Worm (Caenorhabditis elegans) whole organism, L3 larva: ENCODE data around the gene syx-6.

Experiments used
- jun-1 ChIP-seq: fragments of 150-350 bp; optimal IDR thresholded peaks from 2 replicates; lab custom pipeline; 2014; ENCODE audit warnings: missing biosample characterization, missing genetic modification reagents, missing genetic modification characterization
- tbx-2 ChIP-seq: sonication (generic microtip); optimal IDR thresholded peaks from 2 replicates; lab custom pipeline; 2016; ENCODE audit warnings: mild to moderate bottlenecking, missing genetic modification characterization, missing compliant biosample characterization
- zag-1 ChIP-seq: fragments of 150-350 bp; optimal IDR thresholded peaks from 2 replicates; lab custom pipeline; 2014; ENCODE audit warnings: missing biosample characterization, missing genetic modification characterization

DNA sequence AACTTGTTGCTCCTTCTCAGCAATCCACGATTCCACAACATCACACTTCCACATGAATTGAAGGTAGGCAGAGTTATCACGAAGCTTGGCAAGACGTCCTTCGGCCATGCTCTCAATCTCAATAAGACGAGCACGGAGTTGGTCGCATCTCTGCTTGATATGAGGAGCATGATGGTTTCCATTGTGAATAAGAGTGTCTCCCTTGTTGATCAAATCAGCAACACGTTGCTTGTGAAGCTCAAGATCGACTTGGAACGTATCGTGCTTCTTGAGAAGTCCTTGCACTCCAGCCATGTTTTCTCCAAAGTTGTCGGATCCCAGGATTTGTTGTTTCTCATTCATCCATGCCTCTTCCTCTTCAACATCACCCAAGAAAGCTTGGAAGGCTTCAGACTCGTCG lies 44.7 kb upstream of the syx-6 start:
- no peak for TF ChIP-seq jun-1
- no peak for TF ChIP-seq zag-1 (tag; lab: Kevin White, UChicago)
- no peak for TF ChIP-seq tbx-2 (tag; lab: Kevin White, UChicago)
